Worm (Caenorhabditis elegans): Measurements from ENCODE around the gene F45E1.5.

Gene F45E1.5

ce11 chrX:8005967-8006366, 29.5 kb downstream of the F45E1.5 start:
- TF ChIP-seq hlh-12 (tag; optimal IDR thresholded peaks at IDR 0.05) (no peak), mes-4 (tag; optimal IDR thresholded peaks at IDR 0.05) (no peak), lin-54 (GFP tag; optimal IDR thresholded peaks at IDR 0.05) (no peak), dox-1 (GFP tag; IDR thresholded peaks at IDR 0.05) (no peak), Y53F4B.3 (GFP tag; IDR thresholded peaks at IDR 0.05) (no peak), egl-44 (GFP tag; IDR thresholded peaks at IDR 0.05) (no peak)

- TF ChIP-seq nhr-120 (GFP tag; IDR thresholded peaks at IDR 0.05): no peak
- TF ChIP-seq efl-1 (GFP tag; optimal IDR thresholded peaks at IDR 0.05): no peak
- no peak for TF ChIP-seq sea-2 (GFP tag; IDR thresholded peaks at IDR 0.05)
- no peak for TF ChIP-seq ztf-3 (GFP tag; optimal IDR thresholded peaks at IDR 0.05)
- no peak for TF ChIP-seq chd-7 (tag; optimal IDR thresholded peaks at IDR 0.05)
- TF ChIP-seq rec-8 (tag; optimal IDR thresholded peaks at IDR 0.05): no peak
These were observed 34.2 kb downstream of the F45E1.5 start for ce11 chrX:8010652-8011051.

DNA sequence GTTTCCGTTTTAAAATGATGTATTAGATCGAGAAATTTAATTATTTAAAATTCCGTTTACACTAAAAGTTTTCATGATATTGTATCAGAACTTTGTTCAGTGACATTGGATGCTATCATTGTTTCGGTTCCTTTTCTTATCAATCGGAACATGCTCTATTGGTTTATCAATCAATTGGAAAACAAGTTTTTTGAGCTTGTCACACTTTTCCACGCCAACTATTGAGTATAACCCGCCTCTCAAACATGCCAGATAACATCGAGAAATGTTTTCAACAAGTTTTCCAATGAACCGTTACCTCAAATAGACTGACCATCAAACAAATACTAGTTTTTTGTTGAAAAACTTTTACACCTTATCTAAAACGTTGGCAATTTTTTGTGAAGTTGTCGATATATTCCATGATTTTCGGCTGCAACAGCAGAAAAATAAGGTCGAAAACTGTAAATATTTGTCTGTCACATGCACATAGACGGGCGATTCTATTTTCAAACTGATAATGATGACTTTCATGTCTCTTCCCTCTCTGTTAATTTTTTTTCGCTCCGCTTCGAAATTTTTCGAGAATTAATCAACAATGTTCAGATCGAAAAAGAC, 38.0 kb downstream of the F45E1.5 start, which contains the start of gene unk-1:
TSS of gene unk-1 (plus strand) at position 577 of the 597 bp plus-strand sequence.
- peak; percentile 57 for TF ChIP-seq nhr-80 (tag; optimal IDR thresholded peaks at IDR 0.05)
- peak; percentile 27 for TF ChIP-seq ets-4 (GFP tag; optimal IDR thresholded peaks at IDR 0.05)
- peak; percentile 14 for TF ChIP-seq ZK185.1 (tag; optimal IDR thresholded peaks at IDR 0.05; ENCODE audit: poor library complexity, severe bottlenecking)
- TF ChIP-seq him-1 (tag; optimal IDR thresholded peaks at IDR 0.05): no peak

DNA sequence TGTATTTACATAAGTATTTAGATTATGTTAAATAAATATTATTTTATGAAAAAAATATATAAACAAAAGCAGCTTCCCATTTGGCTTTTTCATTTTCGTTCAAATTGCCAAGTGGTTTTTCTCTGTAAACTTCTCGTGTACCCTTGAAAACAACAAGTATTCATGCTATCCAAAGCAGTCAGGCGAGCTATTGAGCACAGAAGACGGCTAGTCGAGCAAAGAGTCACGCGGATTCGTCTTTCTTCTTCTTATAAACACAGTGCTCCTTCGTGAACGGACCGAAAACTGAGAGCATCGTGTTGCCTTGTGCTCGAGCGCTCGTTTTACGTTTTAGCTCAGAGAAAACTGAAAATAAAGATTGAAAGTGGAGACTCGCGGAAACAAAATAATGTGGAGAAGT, 39.4 kb downstream of the F45E1.5 start:
- no peak for TF ChIP-seq fkh-3 (tag; optimal IDR thresholded peaks at IDR 0.05)
- no peak for TF ChIP-seq cebp-1 (GFP tag; IDR thresholded peaks at IDR 0.05)
- TF ChIP-seq cebp-1 (tag; optimal IDR thresholded peaks at IDR 0.05): peak; percentile 9
- TF ChIP-seq ztf-25 (GFP tag; IDR thresholded peaks at IDR 0.05): no peak
- TF ChIP-seq K12H6.12 (tag; optimal IDR thresholded peaks at IDR 0.05): peak; percentile 18
- no peak for TF ChIP-seq lsl-1 (GFP tag; optimal IDR thresholded peaks at IDR 0.05)
- TF ChIP-seq tbp1 (GFP tag; optimal IDR thresholded peaks at IDR 0.05): no peak
- peak; percentile 25 for TF ChIP-seq ceh-27 (GFP tag; optimal IDR thresholded peaks at IDR 0.05)

DNA sequence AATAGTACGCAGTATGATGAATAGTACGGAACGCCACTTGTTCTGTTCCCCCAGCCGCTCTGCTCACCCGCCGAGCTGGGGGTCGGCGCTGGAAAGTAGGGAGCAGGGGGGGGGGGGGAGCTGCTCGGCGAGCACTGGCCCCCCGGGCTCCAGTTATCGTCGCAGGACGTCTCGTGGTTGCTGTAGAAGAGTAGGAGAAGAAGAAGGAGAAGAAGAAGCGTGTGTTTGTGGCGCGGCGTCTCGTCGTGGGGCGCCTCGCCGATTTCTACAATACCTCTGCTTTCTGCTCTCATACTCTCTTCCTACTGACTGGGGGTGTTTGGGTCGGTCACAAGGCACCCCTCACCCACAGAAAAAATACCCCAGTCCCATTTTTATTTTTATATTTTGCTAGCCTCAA, 40.8 kb downstream of the F45E1.5 start:
- TF ChIP-seq ztf-22 (GFP tag; optimal IDR thresholded peaks at IDR 0.05): no peak
- TF ChIP-seq attf-5 (GFP tag; optimal IDR thresholded peaks at IDR 0.05): peak; percentile 40
- TF ChIP-seq cebp-1 (GFP tag; IDR thresholded peaks at IDR 0.05): no peak
- TF ChIP-seq cebp-1 (tag; optimal IDR thresholded peaks at IDR 0.05): peak; percentile 59
- TF ChIP-seq dox-1 (GFP tag; IDR thresholded peaks at IDR 0.05): peak; percentile 42; the same call in 1 of the 2 replicates
- no peak for TF ChIP-seq F33H1.4 (GFP tag; IDR thresholded peaks at IDR 0.05)
- peak; percentile 99 for TF ChIP-seq zfh-2 (GFP tag; conservative IDR thresholded peaks at IDR 0.05)
- TF ChIP-seq chd-7 (tag; optimal IDR thresholded peaks at IDR 0.05): peak; percentile 75
- TF ChIP-seq Y56A3A.18 (GFP tag; IDR thresholded peaks at IDR 0.05): no peak
- TF ChIP-seq repo-1 (tag; optimal IDR thresholded peaks at IDR 0.05): peak; percentile 36
- TF ChIP-seq F57C9.4 (tag; optimal IDR thresholded peaks at IDR 0.05): no peak
- TF ChIP-seq lin-26 (GFP tag; IDR thresholded peaks at IDR 0.05): peak; percentile 75; the same call in 1 of the 2 replicates
- TF ChIP-seq nfyb-1 (GFP tag; IDR thresholded peaks at IDR 0.05): no peak; the same call in 1 of the 2 replicates
- peak; percentile 37; the same call in 1 of the 2 replicates for TF ChIP-seq rcor-1 (GFP tag; IDR thresholded peaks at IDR 0.05)
- TF ChIP-seq F49E8.2 (tag; optimal IDR thresholded peaks at IDR 0.05; ENCODE audit: insufficient read depth): no peak
- 0 out of 2 replicates have a peak, but pooled peaks have one; percentile 14 for TF ChIP-seq hsf-1 (GFP tag; IDR thresholded peaks at IDR 0.05)
- peak; percentile 31 for TF ChIP-seq ztf-3 (GFP tag; optimal IDR thresholded peaks at IDR 0.05)
- TF ChIP-seq mcd-1 (GFP tag; IDR thresholded peaks at IDR 0.05): peak; percentile 74
- TF ChIP-seq lsy-27 (tag; optimal IDR thresholded peaks at IDR 0.05; ENCODE audit: borderline replicate concordance, insufficient read depth): no peak
- 0 out of 2 replicates have a peak, but pooled peaks have one; percentile 3 for TF ChIP-seq B0019.2 (GFP tag; conservative IDR thresholded peaks at IDR 0.05)
- 0 out of 2 replicates have a peak, but pooled peaks have one; percentile 17 for TF ChIP-seq lir-1 (GFP tag; conservative IDR thresholded peaks at IDR 0.05)
- peak; percentile 49; the same call in 1 of the 2 replicates for TF ChIP-seq C06A6.2 (GFP tag; conservative IDR thresholded peaks at IDR 0.05)
- peak; percentile 73 for TF ChIP-seq K12H6.12 (tag; optimal IDR thresholded peaks at IDR 0.05)
- TF ChIP-seq egl-44 (GFP tag; IDR thresholded peaks at IDR 0.05): no peak
